Worm (Caenorhabditis elegans) whole organism, midembryonic: ENCODE measurements around the gene inx-5.

Experiments used
- cog-1 ChIP-seq: sonication (generic microtip); optimal IDR thresholded peaks from 2 replicates; lab custom pipeline; 2016; ENCODE audit warnings: missing genetic modification characterization, missing compliant biosample characterization
- flt-1 ChIP-seq: fragments of 200-800 bp; sonication (Bioruptor generic); IDR thresholded peaks from 2 replicates; pipeline ENCODE4 v1.3.6; 2022; ENCODE audit warnings: missing genetic modification characterization, missing compliant biosample characterization
- ref-1 ChIP-seq: fragments of 200-800 bp; sonication (Bioruptor generic); conservative IDR thresholded peaks from 2 replicates; pipeline ENCODE4 v1.3.6; 2022; ENCODE audit warnings: missing genetic modification reagents, missing genetic modification characterization, missing compliant biosample characterization
- tab-1 ChIP-seq: fragments of 200-800 bp; sonication (Bioruptor generic); IDR thresholded peaks from 2 replicates; pipeline ENCODE4 v1.3.6; 2022; ENCODE audit warnings: missing genetic modification characterization, missing compliant biosample characterization

- TF ChIP-seq ref-1 (no peak), cog-1 (no peak), flt-1 (GFP tag; lab: Robert Waterston, UW) (no peak), tab-1 (no peak)
These were observed 27.3 kb downstream of the inx-5 start, which contains the start of gene ksr-1 for ce11 chrX:8274869-8275268.
